Fruit fly (Drosophila melanogaster) whole organism, larva: ENCODE data around the gene CG8508.
A peak's percentile ranks its signal among the peaks of the same experiment; 100 is the strongest.

Source experiments
- noc ChIP-seq: fragments of 200-800 bp; sonication (Bioruptor generic); optimal IDR thresholded peaks from 3 replicates; lab custom pipeline; 2019; ENCODE audit warnings: missing biosample characterization, mild to moderate bottlenecking, missing genetic modification characterization, moderate library complexity

Gene CG8508

DNA sequence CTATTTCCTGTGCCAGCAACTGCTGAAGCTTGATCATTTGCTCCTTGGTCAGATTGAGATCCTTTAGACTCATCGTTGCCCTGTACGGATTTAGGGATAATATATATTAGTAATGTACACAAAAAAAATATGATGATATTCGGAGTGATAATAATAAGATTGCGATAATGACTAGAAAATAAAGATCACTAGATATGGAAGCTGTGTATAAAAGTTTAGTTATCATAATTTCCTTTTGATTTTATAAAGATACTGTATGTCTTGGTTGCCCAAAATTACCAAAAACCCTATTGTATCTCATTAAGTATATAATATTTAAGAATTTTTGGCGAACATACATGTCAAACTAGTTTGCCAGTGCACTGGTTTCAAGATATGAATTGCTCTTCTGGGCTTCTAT, at the start of gene CG8508:
Gene CG8508 (minus strand): TSS at position 101 of the 400 bp plus-strand sequence.
- no peak for TF ChIP-seq noc

DNA sequence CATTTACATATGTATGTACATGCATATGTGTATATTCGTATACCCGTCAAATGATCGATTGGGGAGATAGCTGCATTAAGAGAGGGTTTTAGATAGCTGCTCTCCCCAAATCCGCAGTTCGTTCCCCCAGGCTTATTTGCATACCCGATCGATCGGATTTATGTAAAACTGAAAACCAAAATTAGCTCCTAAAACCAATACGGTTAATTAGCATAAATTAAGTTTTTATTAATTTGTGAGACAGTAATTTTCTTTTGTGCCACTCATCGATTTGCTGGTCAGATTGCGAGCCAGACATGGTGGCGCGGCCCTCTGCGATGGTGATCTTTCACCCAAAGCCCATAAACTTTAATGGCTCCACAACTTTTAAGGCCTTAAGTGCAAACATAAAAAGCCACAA, 44.9 kb upstream of the CG8508 start:
- TF ChIP-seq noc = no peak

dm6 chr3R:13221820-13222219, 35.5 kb upstream of the CG8508 start:
- peak; percentile 51 for TF ChIP-seq noc

- no peak for TF ChIP-seq noc
Observed at dm6 chr3R:13220478-13220877, 34.2 kb upstream of the CG8508 start, which contains the start of gene CG8476. TSS of gene CG8476 (minus strand) at chr3R:13220578.

- no peak for TF ChIP-seq noc
Observed at dm6 chr3R:13218733-13219132, 32.4 kb upstream of the CG8508 start.

DNA sequence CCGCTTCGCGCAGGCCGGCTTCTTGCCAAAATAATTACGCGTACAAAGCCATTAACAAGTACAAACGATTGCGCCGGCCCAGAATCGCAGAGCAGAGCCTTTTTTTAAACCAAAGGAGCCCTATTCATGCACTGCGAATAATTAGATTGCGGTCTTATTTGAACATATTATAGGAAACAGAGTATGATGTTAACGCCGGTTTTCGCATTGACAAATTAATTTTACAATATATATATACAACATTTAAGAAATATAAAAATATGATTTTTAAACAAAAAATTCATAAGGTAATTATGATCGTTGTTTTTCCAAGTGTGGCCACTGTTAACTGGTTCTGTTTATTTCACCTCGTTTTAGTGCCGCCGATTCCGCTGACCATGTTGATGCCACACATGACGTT, 28.8 kb upstream of the CG8508 start:
- no peak for TF ChIP-seq noc

- no peak for TF ChIP-seq noc
Observed at dm6 chr3R:13214347-13214746, 28.1 kb upstream of the CG8508 start, which contains the start of gene CG8483. TSS of gene CG8483 (minus strand) at chr3R:13214465.

DNA sequence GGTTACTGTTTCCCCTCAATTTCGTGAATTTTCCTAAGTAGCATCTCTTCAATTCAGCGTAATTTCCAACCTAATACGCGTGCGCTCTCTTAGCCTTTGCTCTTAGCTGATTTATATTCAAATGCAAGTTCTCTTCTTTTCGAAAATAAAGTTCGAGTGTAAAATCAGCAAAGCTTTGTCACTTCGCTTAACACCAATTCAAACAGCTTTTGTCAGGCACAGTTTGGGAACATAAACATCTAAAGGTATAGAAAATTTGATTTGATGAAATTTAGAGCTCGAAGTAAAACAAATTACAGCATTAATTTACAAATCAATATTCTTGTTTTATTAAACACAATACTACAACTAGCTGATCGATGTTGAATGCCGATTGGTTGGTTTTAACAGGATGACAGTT, 22.2 kb upstream of the CG8508 start:
- TF ChIP-seq noc = no peak

DNA sequence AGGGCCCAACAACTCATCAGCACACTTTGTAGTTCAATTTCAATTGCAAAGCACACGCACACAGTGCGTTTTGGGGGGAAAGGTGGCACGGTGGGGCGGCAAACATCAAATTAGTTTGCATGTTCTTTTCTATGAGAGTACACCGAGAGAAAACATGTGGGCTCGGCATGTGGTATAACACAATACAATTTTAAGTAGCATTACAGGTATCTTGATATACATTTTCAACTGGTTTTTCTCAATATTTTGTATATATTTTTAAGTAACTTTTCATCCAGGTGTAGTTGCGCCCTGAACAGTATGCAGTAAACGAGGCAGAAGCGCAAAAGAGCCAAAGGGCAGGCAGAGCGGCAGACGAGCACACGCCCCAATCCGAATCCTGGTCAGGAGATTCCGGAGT, 14.1 kb upstream of the CG8508 start:
- TF ChIP-seq noc = no peak

- no peak for TF ChIP-seq noc
Observed at dm6 chr3R:13191299-13191698, 5.0 kb upstream of the CG8508 start, which contains the start of gene CG8141. TSS of gene CG8141 (plus strand) at chr3R:13191599.

- TF ChIP-seq noc = no peak
Observed at dm6 chr3R:13188219-13188618, 1.9 kb upstream of the CG8508 start, which contains the start of gene CG14380. TSS of gene CG14380 (plus strand) at chr3R:13188519.

DNA sequence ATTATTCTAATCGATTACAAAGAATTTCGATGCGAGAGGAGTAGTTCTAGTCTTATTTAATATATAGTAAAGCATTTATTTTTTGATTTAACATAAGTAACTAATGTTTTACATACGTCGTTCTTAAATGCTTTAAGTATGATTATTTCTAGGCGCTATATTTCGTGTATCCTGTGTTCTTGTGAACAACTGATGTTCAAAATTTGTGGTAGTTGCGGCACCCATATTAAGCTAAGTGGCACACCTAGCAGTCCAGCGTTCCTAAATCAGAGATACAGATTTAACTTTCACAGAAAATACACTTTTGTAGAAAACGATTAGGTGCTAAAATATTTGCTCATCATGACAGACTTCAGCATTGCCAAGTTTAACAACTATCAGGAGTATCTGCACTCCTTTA, 5.3 kb downstream of the CG8508 start, which contains the start of gene CG8138:
Gene CG8138 (plus strand): TSS at position 301 of the 400 bp plus-strand sequence.
- TF ChIP-seq noc = no peak

- TF ChIP-seq noc = no peak
Observed at dm6 chr3R:13155587-13155986, 30.7 kb downstream of the CG8508 start, which contains the start of gene 2mit. TSS of gene 2mit (minus strand) at chr3R:13155687.

DNA sequence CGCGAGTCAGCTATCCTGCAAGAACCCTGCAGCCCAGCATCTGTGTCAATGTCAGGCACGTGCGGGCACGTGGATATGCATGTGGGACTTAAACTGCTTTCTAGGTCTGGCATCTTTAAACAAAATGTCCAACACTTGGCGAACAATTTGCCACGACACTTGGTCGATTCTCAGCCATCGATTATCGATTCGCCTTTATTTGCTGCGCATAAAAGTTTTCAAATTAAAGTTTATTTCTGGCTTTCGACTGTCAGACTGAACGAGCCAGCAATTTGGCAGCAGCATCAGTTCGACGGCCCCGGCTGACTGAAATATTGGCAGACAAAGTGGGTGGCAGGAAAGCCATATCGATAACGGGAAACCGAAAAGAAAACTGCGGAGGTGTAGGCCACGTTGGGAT, 48.2 kb downstream of the CG8508 start:
- no peak for TF ChIP-seq noc
